Worm (Caenorhabditis elegans) whole organism, early embryonic: Measurements from ENCODE around the gene F40E10.5.

Experiments used
- ama-1 ChIP-seq: fragments of 150-350 bp; optimal IDR thresholded peaks from 2 replicates; lab custom pipeline; 2014
- ets-7 ChIP-seq: sonication (generic microtip); optimal IDR thresholded peaks from 2 replicates; lab custom pipeline; 2016; ENCODE audit warnings: missing genotype, missing genetic modification characterization, missing compliant biosample characterization
- hmbx-1 ChIP-seq: sonication (generic microtip); optimal IDR thresholded peaks from 2 replicates; lab custom pipeline; 2016; ENCODE audit warnings: mild to moderate bottlenecking, missing genetic modification characterization, missing compliant biosample characterization
- tbx-11 ChIP-seq: fragments of 200-800 bp; sonication (Bioruptor generic); IDR thresholded peaks from 2 replicates; pipeline ENCODE4 v1.3.6; 2022; ENCODE audit warnings: missing genetic modification characterization, missing compliant biosample characterization

- TF ChIP-seq ama-1 (lab: Kevin White, UChicago) (no peak), tbx-11 (no peak), hmbx-1 (tag; lab: Kevin White, UChicago) (no peak), ets-7 (tag; lab: Kevin White, UChicago) (no peak)
Observed at ce11 chrX:14736220-14736619, 34.6 kb downstream of the F40E10.5 start.
